Worm (Caenorhabditis elegans): ENCODE results near the gene srr-9.

DNA sequence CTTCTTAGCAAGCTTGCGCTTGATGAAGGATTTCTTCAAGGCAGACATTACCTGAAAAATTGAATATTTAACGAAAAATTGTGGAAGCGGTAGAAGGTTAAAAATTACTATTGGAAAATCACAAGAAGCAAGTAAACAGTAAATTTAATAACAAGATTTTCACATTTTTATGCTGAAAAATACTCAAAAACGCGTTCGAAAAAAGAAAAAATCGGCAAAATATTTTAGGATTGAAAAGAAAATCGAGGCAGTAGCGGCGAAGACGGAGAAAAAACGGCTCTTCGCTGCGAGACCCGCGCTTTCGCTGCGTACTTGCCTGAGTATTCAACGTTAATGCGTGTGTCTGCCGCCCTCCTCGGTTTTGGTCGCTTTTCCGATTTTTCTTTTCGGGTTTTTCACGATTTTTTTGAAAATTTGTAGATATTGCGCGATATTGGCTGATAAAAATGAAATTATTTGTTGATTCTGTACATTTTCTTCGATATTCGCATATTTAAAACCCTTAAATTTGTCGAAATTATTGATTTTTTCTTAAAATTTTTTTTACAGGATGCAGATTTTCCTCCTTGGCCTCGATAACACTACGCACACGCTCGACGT is 38.3 kb downstream of the srr-9 start, which contains the start of the genes rpl-39 and rps-30:
- TF ChIP-seq nhr-2 (tag; optimal IDR thresholded peaks at IDR 0.05) (no peak), nhr-237 (tag; optimal IDR thresholded peaks at IDR 0.05) (peak; percentile 92), drap-1 (GFP tag; optimal IDR thresholded peaks at IDR 0.05) (no peak), mls-2 (tag; optimal IDR thresholded peaks at IDR 0.05) (peak; percentile 31), nhr-28 (tag; optimal IDR thresholded peaks at IDR 0.05) (no peak), pha-4 (tag; optimal IDR thresholded peaks at IDR 0.05) (peak; percentile 85)

Measured in whole organism, mixed stage, embryonic.